Fruit fly (Drosophila melanogaster): Measurements from ENCODE around the gene YL-1.

YL-1 gene

DNA sequence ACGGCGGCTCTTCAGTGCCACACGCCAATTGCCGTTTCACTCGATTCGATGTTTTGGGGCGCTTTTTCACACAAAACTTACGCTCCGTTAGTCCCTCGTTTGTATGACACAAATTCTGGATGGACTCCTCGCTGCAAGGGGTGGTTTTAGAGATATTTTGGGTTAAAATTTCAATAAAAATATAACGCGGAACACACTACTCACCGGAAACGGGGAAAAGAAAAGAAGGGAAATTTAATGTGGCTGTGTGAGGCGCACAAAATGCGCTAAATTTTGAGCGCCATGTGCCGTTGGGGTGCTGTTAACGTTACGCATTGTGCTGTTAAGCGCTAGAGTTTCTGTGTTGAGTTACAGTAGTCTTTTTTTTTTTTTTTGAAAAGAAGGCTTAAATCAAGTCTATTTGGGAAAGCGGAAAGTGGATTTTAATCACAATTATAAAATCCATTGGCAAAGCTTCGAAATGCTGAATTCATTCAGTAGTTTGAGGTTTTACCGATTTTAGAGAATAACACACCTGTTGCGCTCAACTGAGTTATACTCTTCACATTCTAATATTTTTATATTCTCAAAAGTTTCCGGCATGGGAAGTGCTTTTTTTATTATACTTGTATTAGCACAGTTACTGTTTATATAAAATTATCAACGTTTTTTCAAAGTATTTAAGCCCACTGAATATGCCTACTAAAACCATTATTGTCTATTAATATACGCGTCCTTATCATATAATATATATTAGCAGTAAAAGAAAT lies 33.9 kb downstream of the YL-1 start, which contains the start of gene RpL9 (continued):
- TF ChIP-seq Myb (GFP tag; optimal IDR thresholded peaks at IDR 0.05) (peak; percentile 43), CG14965 (GFP tag; optimal IDR thresholded peaks at IDR 0.05; ENCODE audit: borderline replicate concordance) (no peak), CG8924 (tag; optimal IDR thresholded peaks at IDR 0.05) (no peak), Fer2 (tag; optimal IDR thresholded peaks at IDR 0.05) (peak; percentile 48), zfh1 (GFP tag; IDR thresholded peaks at IDR 0.05) (no peak; the same call in 2 of the 3 replicates), bcd (GFP tag; optimal IDR thresholded peaks at IDR 0.05) (peak; percentile 85), CG6765 (GFP tag; optimal IDR thresholded peaks at IDR 0.05) (peak; percentile 94), prd (optimal IDR thresholded peaks at IDR 0.05) (no peak), prd (GFP tag; IDR thresholded peaks at IDR 0.05) (no peak), jigr1 (GFP tag; IDR thresholded peaks at IDR 0.05) (no peak), Sox102F (GFP tag; optimal IDR thresholded peaks at IDR 0.05) (no peak), Ravus (GFP tag; IDR thresholded peaks at IDR 0.05) (no peak), CG7839 (tag; optimal IDR thresholded peaks at IDR 0.05) (no peak), CG11398 (GFP tag; optimal IDR thresholded peaks at IDR 0.05) (peak; percentile 70), CG9727 (GFP tag; optimal IDR thresholded peaks at IDR 0.05) (peak; percentile 82), crp (GFP tag; optimal IDR thresholded peaks at IDR 0.05) (peak in 1 of 2 experiments; percentile 40), exex (tag; optimal IDR thresholded peaks at IDR 0.05) (peak; percentile 42), fd64A (GFP tag; optimal IDR thresholded peaks at IDR 0.05) (no peak), CG3847 (GFP tag; IDR thresholded peaks at IDR 0.05) (no peak; the same call in 1 of the 2 replicates), sima (GFP tag; optimal IDR thresholded peaks at IDR 0.05) (peak; percentile 9), ham (GFP tag; IDR thresholded peaks at IDR 0.05) (no peak), lola (GFP tag; optimal IDR thresholded peaks at IDR 0.05) (peak in 1 of 3 experiments; percentile 7), Dfd (GFP tag; optimal IDR thresholded peaks at IDR 0.05) (no peak), dati (GFP tag; IDR thresholded peaks at IDR 0.05) (0 out of 2 replicates have a peak, but pooled peaks have one; percentile 35), amos (GFP tag; IDR thresholded peaks at IDR 0.05; ENCODE audit: partially characterized antibody) (no peak; the same call in 1 of the 2 replicates), CG1603 (tag; optimal IDR thresholded peaks at IDR 0.05) (peak; percentile 75), usp (GFP tag; optimal IDR thresholded peaks at IDR 0.05) (no peak), CG3065 (GFP tag; optimal IDR thresholded peaks at IDR 0.05) (no peak), wdn (GFP tag; IDR thresholded peaks at IDR 0.05) (no peak; the same call in 1 of the 2 replicates), CG12744 (GFP tag; optimal IDR thresholded peaks at IDR 0.05) (peak; percentile 14), al (GFP tag; IDR thresholded peaks at IDR 0.05) (no peak; the same call in 1 of the 2 replicates), CG15011 (GFP tag; optimal IDR thresholded peaks at IDR 0.05) (peak; percentile 74), Vsx1 (GFP tag; optimal IDR thresholded peaks at IDR 0.05) (peak; percentile 73), Sry-β (GFP tag; optimal IDR thresholded peaks at IDR 0.05) (peak; percentile 38), Six4 (GFP tag; optimal IDR thresholded peaks at IDR 0.05) (no peak), peb (GFP tag; IDR thresholded peaks at IDR 0.05) (no peak), CG17186 (GFP tag; optimal IDR thresholded peaks at IDR 0.05) (peak; percentile 99), YL-1 (GFP tag; optimal IDR thresholded peaks at IDR 0.05) (peak; percentile 96), CG11247 (GFP tag; IDR thresholded peaks at IDR 0.05) (no peak), CG15269 (tag; optimal IDR thresholded peaks at IDR 0.05) (no peak), CG17612 (GFP tag; IDR thresholded peaks at IDR 0.05) (no peak), CG11085 (GFP tag; IDR thresholded peaks at IDR 0.05) (no peak), Side (GFP tag; optimal IDR thresholded peaks at IDR 0.05) (peak; percentile 82), H2.0 (GFP tag; IDR thresholded peaks at IDR 0.05) (peak; percentile 34), CG1792 (GFP tag; optimal IDR thresholded peaks at IDR 0.05) (peak; percentile 45), Mes4 (GFP tag; optimal IDR thresholded peaks at IDR 0.05) (peak; percentile 68), CG16815 (GFP tag; optimal IDR thresholded peaks at IDR 0.05) (no peak), twi (tag; optimal IDR thresholded peaks at IDR 0.05) (no peak), ase (GFP tag; IDR thresholded peaks at IDR 0.05) (no peak; the same call in 2 of the 3 replicates)
